Fruit fly (Drosophila melanogaster): Measurements from ENCODE around the gene LManIII.

DNA sequence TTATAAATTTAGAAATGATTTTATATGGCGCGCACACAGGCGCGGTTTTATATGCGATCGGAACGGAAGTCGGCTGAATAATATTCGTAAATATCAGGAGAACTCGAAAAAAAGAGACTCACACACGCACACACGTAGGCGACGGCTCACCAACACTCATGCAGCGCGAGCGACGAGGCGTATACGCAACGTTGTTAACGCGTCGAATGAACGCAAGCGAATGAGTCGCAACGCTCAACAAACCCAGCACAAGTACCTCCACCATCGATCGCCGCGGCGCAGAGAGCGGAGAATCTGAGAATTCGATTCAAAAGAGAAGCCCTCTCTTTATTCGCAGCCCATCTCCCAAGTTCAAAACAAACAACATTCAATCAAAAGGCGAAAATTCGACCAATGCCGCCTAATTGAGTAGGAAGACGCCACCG, 32.9 kb downstream of the LManIII start:
- TF ChIP-seq CTCF (optimal IDR thresholded peaks at IDR 0.05): no peak
- TF ChIP-seq CG8478 (optimal IDR thresholded peaks at IDR 0.05): no peak
